Fruit fly (Drosophila melanogaster): ENCODE measurements around the gene P58IPK.

dm6 chr3R:9596615-9597014, 9.9 kb downstream of the P58IPK start:
- no peak for TF ChIP-seq pan (optimal IDR thresholded peaks at IDR 0.05)
- no peak for TF ChIP-seq usp (GFP tag; optimal IDR thresholded peaks at IDR 0.05)
- no peak for TF ChIP-seq EcR (GFP tag; optimal IDR thresholded peaks at IDR 0.05)
- TF ChIP-seq CG8478 (optimal IDR thresholded peaks at IDR 0.05), result no peak
- no peak for TF ChIP-seq psq (optimal IDR thresholded peaks at IDR 0.05)
- no peak for TF ChIP-seq Dll (optimal IDR thresholded peaks at IDR 0.05)
